Worm (Caenorhabditis elegans) whole organism, L3 larva: ENCODE data around the gene pho-7.

ENCODE experiments used
- elt-3 ChIP-seq, 3 experiments: fragments of 150-350 bp in 1 of 3; sonication (generic microtip) in 2 of 3; optimal IDR thresholded peaks; 2 replicates in 2 of 3; 4 replicates in 1 of 3; lab custom pipeline; 2014 to 2017; ENCODE audit warnings: missing biosample characterization in 3 of 3, missing genetic modification characterization in 3 of 3
- eor-1 ChIP-seq, 2 experiments: fragments of 150-350 bp; optimal IDR thresholded peaks; 2 replicates each; lab custom pipeline; 2014 to 2018; ENCODE audit warnings: missing biosample characterization in 2 of 2, missing genetic modification characterization in 2 of 2
- pha-4 ChIP-seq: fragments of 150-350 bp; optimal IDR thresholded peaks from 2 replicates; lab custom pipeline; 2014; ENCODE audit warnings: missing biosample characterization, missing genetic modification reagents, missing genetic modification characterization
- unc-62 ChIP-seq: fragments of 150-350 bp; sonication (generic microtip); optimal IDR thresholded peaks from 4 replicates; lab custom pipeline; 2014; ENCODE audit warnings: missing biosample characterization, missing genetic modification reagents, missing genetic modification characterization
- ztf-11 ChIP-seq: fragments of 150-350 bp; optimal IDR thresholded peaks from 2 replicates; lab custom pipeline; 2014; ENCODE audit warnings: missing biosample characterization, missing genetic modification characterization

DNA sequence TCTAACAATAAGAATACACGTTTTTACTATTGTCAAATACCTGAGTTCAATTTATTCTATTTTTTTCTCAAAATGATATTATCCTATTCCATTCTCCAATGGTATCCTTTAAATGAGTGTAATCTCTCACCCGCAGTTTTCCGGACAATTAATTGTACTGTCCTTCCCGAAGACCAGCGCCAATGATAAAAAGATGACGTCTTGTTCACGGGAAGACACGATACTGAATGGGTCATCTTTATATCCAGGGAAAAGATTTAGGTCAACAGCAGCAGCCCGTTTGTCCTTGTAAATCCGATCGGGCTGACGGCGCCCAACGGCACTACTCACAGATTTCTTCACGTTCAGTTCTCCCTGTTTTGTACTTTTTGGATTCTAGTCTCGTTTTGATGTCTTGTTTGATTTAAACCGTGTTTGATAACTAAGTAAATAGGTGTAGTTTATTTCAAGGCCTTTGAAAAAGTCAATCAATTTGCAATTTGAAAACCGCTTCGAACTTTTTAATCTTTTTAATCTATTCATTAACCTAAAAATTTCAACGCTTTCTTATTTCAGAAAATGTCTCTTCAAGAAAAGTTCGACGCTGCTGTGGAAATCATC is 38.3 kb downstream of the pho-7 start, which contains the start of gene acbp-3:
- TF ChIP-seq pha-4 (no peak), ztf-11 (tag; lab: Kevin White, UChicago) (no peak), unc-62 (no peak), elt-3 (tag; optimal IDR thresholded peaks at IDR 0.05; lab: Kevin White, UChicago) (no peak), eor-1 (tag; optimal IDR thresholded peaks at IDR 0.05; lab: Kevin White, UChicago) (no peak)
